Fruit fly (Drosophila melanogaster): Measurements from ENCODE around the gene CG34436.

The CG34436 gene

DNA sequence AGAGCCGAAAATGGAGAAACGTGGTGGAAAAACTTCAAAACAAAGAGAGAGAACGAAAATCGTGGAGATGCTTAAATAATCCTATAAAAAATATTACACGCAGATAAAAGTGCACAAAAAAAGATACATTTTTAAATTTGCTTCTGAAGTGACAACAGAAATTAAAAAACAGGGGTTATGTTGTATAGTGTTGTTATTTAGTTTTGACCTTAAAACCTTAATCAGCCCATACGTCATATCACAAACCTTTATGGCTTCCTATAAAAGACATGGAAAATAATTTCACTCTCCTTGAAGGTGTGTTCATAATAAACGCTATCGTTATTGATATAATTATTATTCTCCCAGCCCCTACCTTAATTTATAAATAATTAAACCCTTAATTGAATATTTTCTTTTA, 44.8 kb downstream of the CG34436 start:
- TF ChIP-seq kay (GFP tag; ENCODE audit: borderline replicate concordance) (peak; percentile 84), Hr96 (GFP tag; optimal IDR thresholded peaks at IDR 0.05) (no peak)

DNA sequence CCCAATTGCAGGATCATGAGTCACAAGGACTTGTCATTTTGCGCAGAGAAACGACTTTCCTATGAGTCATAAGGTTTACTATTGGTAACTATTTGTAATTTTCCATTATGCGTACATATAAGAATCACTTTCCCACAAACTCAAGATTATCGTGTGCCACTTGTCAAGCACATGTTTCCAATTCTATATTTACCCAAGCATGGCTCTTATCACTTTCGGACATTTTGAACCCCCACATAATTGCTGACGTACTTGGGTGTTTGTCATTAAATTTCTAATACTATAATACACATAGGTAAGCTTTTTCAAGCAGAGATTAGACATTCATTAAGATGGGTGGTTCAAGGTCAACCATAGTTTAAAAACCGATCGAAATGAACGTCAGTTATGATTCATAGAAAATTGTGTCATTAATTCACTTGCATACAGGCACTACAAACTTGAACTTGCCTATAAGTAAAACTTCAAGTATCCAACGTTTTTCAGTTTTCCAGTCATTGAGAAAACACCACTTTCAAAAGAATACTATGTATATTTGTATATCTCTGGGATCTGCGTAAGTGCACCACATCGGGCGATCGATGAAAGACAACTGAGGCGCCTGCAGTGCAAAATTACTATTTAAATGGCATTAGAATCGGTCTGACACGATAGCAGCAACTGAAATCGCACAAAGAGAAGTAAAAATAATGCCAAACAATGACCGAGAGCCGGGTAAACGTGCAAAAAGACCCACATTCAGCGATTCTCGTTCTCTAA, 45.5 kb downstream of the CG34436 start:
- TF ChIP-seq kay (GFP tag; ENCODE audit: borderline replicate concordance): peak; percentile 91
- TF ChIP-seq cic (GFP tag; optimal IDR thresholded peaks at IDR 0.05): peak; percentile 47
- TF ChIP-seq CG14711 (tag; optimal IDR thresholded peaks at IDR 0.05): no peak

- peak; percentile 26 for TF ChIP-seq tj (GFP tag; optimal IDR thresholded peaks at IDR 0.05)
- TF ChIP-seq CG33017 (tag; optimal IDR thresholded peaks at IDR 0.05): peak; percentile 68
- TF ChIP-seq Crg-1 (GFP tag; optimal IDR thresholded peaks at IDR 0.05): peak; percentile 36
- TF ChIP-seq CG14711 (tag; optimal IDR thresholded peaks at IDR 0.05): peak; percentile 76
- peak; percentile 69 for TF ChIP-seq CG7101 (tag; optimal IDR thresholded peaks at IDR 0.05)
- peak; percentile 47 for TF ChIP-seq CG1620 (GFP tag; optimal IDR thresholded peaks at IDR 0.05)
- TF ChIP-seq cic (GFP tag; optimal IDR thresholded peaks at IDR 0.05): peak; percentile 64
- peak; percentile 81 for TF ChIP-seq kay (GFP tag; ENCODE audit: borderline replicate concordance)
- peak; percentile 70 for TF ChIP-seq bab1 (GFP tag; optimal IDR thresholded peaks at IDR 0.05)
- TF ChIP-seq ovo (GFP tag; optimal IDR thresholded peaks at IDR 0.05): peak; percentile 64
- peak; percentile 65 for TF ChIP-seq Hr96 (GFP tag; optimal IDR thresholded peaks at IDR 0.05)
- peak; percentile 24 for TF ChIP-seq Mnt (GFP tag; optimal IDR thresholded peaks at IDR 0.05)
- TF ChIP-seq CG5204 (GFP tag; optimal IDR thresholded peaks at IDR 0.05): peak; percentile 79
- TF ChIP-seq pad (GFP tag; optimal IDR thresholded peaks at IDR 0.05): peak; percentile 22
- peak; percentile 37 for TF ChIP-seq toe (GFP tag; optimal IDR thresholded peaks at IDR 0.05)
- TF ChIP-seq Clk (GFP tag; optimal IDR thresholded peaks at IDR 0.05): peak; percentile 31
- TF ChIP-seq cnc (optimal IDR thresholded peaks at IDR 0.05): no peak
- TF ChIP-seq CG12768 (GFP tag; optimal IDR thresholded peaks at IDR 0.05): peak; percentile 75
- peak; percentile 84 for TF ChIP-seq CG7045 (GFP tag; optimal IDR thresholded peaks at IDR 0.05)
- TF ChIP-seq CG11617 (GFP tag; optimal IDR thresholded peaks at IDR 0.05): peak; percentile 73
Measured at dm6 chr3R:28328780-28329546, 46.6 kb downstream of the CG34436 start.

- TF ChIP-seq cnc (optimal IDR thresholded peaks at IDR 0.05) (no peak), CG5204 (GFP tag; optimal IDR thresholded peaks at IDR 0.05) (no peak), Mnt (GFP tag; optimal IDR thresholded peaks at IDR 0.05) (peak; percentile 87), pad (GFP tag; optimal IDR thresholded peaks at IDR 0.05) (no peak), CG7045 (GFP tag; optimal IDR thresholded peaks at IDR 0.05) (no peak), tj (GFP tag; optimal IDR thresholded peaks at IDR 0.05) (peak; percentile 91), CG7101 (tag; optimal IDR thresholded peaks at IDR 0.05) (no peak), bab1 (GFP tag; optimal IDR thresholded peaks at IDR 0.05) (no peak), CG12768 (GFP tag; optimal IDR thresholded peaks at IDR 0.05) (no peak), Clk (GFP tag; optimal IDR thresholded peaks at IDR 0.05) (no peak), CG1620 (GFP tag; optimal IDR thresholded peaks at IDR 0.05) (no peak), CG33017 (tag; optimal IDR thresholded peaks at IDR 0.05) (no peak), toe (GFP tag; optimal IDR thresholded peaks at IDR 0.05) (no peak), ovo (GFP tag; optimal IDR thresholded peaks at IDR 0.05) (no peak), CG11617 (GFP tag; optimal IDR thresholded peaks at IDR 0.05) (no peak), CG14711 (tag; optimal IDR thresholded peaks at IDR 0.05) (no peak), kay (GFP tag; ENCODE audit: borderline replicate concordance) (peak; percentile 78), Hr96 (GFP tag; optimal IDR thresholded peaks at IDR 0.05) (no peak), cic (GFP tag; optimal IDR thresholded peaks at IDR 0.05) (peak; percentile 40), Crg-1 (GFP tag; optimal IDR thresholded peaks at IDR 0.05) (no peak)
Measured at dm6 chr3R:28330266-28331125, 48.1 kb downstream of the CG34436 start.

DNA sequence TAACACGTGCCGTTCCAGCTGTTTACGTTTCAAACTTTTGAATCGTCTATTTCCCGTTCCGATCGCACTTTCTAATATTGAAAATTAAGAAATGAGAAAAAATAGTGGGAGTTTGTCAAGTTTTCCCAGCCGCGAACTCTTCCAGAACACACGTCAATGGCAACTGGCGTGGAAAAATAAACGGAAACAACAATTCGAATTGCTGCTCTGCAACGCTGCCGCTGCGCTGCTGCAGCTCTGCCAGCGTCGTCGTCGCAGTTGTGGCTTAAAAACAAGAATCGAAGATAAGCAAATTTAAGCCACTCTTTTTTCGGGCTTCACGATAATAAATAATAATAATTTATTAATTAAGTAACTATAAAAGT, 48.7 kb downstream of the CG34436 start:
- TF ChIP-seq ovo (GFP tag; optimal IDR thresholded peaks at IDR 0.05): no peak
- TF ChIP-seq Mnt (GFP tag; optimal IDR thresholded peaks at IDR 0.05): peak; percentile 36

dm6 chr3R:28332137-28332671, 49.8 kb downstream of the CG34436 start:
- no peak for TF ChIP-seq CG1620 (GFP tag; optimal IDR thresholded peaks at IDR 0.05)
- no peak for TF ChIP-seq Mnt (GFP tag; optimal IDR thresholded peaks at IDR 0.05)
- no peak for TF ChIP-seq CG33017 (tag; optimal IDR thresholded peaks at IDR 0.05)
- peak; percentile 24 for TF ChIP-seq Clk (GFP tag; optimal IDR thresholded peaks at IDR 0.05)
- no peak for TF ChIP-seq toe (GFP tag; optimal IDR thresholded peaks at IDR 0.05)
- TF ChIP-seq kay (GFP tag; ENCODE audit: borderline replicate concordance): no peak
- no peak for TF ChIP-seq tj (GFP tag; optimal IDR thresholded peaks at IDR 0.05)
- TF ChIP-seq Hr96 (GFP tag; optimal IDR thresholded peaks at IDR 0.05): no peak
- TF ChIP-seq cic (GFP tag; optimal IDR thresholded peaks at IDR 0.05): peak; percentile 7
- no peak for TF ChIP-seq cnc (optimal IDR thresholded peaks at IDR 0.05)
- peak; percentile 39 for TF ChIP-seq CG14711 (tag; optimal IDR thresholded peaks at IDR 0.05)
- TF ChIP-seq CG11617 (GFP tag; optimal IDR thresholded peaks at IDR 0.05): peak; percentile 24
- no peak for TF ChIP-seq Crg-1 (GFP tag; optimal IDR thresholded peaks at IDR 0.05)
- no peak for TF ChIP-seq bab1 (GFP tag; optimal IDR thresholded peaks at IDR 0.05)
- peak; percentile 26 for TF ChIP-seq CG7101 (tag; optimal IDR thresholded peaks at IDR 0.05)
- TF ChIP-seq CG7045 (GFP tag; optimal IDR thresholded peaks at IDR 0.05): peak; percentile 53
- no peak for TF ChIP-seq pad (GFP tag; optimal IDR thresholded peaks at IDR 0.05)
- TF ChIP-seq CG5204 (GFP tag; optimal IDR thresholded peaks at IDR 0.05): peak; percentile 25
- TF ChIP-seq ovo (GFP tag; optimal IDR thresholded peaks at IDR 0.05): no peak
- TF ChIP-seq CG12768 (GFP tag; optimal IDR thresholded peaks at IDR 0.05): peak; percentile 25

All from whole organism, adult.